Fruit fly (Drosophila melanogaster): ENCODE data around the gene rump.
A peak's percentile ranks its signal among the peaks of the same experiment; 100 is the strongest.

The rump gene

dm6 chr3R:9534125-9534496 lies 24.0 kb upstream of the rump start (continued):
- TF ChIP-seq CG8290 (GFP tag; optimal IDR thresholded peaks at IDR 0.05) (peak; percentile 77), CG8290 (tag; optimal IDR thresholded peaks at IDR 0.05) (peak in 1 of 2 experiments; percentile 66), Tbp (GFP tag; optimal IDR thresholded peaks at IDR 0.05) (no peak), corto (GFP tag; optimal IDR thresholded peaks at IDR 0.05) (no peak), CG6791 (GFP tag; IDR thresholded peaks at IDR 0.05; ENCODE audit: partially characterized antibody) (no peak), twi (tag; optimal IDR thresholded peaks at IDR 0.05) (peak; percentile 83), CG8924 (tag; optimal IDR thresholded peaks at IDR 0.05) (peak; percentile 96), sens (GFP tag) (peak; percentile 99), CG11247 (GFP tag; IDR thresholded peaks at IDR 0.05) (peak; percentile 81), CG15601 (tag; optimal IDR thresholded peaks at IDR 0.05) (peak; percentile 93), mirr (GFP tag; optimal IDR thresholded peaks at IDR 0.05) (no peak), fd102C (GFP tag; optimal IDR thresholded peaks at IDR 0.05) (no peak), caup (GFP tag; optimal IDR thresholded peaks at IDR 0.05; ENCODE audit: severe bottlenecking) (peak; percentile 84), CG6254 (GFP tag; optimal IDR thresholded peaks at IDR 0.05) (peak; percentile 93), ap (GFP tag; IDR thresholded peaks at IDR 0.05) (peak; percentile 90), dmrt11E (tag; optimal IDR thresholded peaks at IDR 0.05) (peak; percentile 82), emc (GFP tag; optimal IDR thresholded peaks at IDR 0.05) (peak; percentile 86), Nf-YA (GFP tag; IDR thresholded peaks at IDR 0.05) (peak; percentile 84), CG33213 (GFP tag; optimal IDR thresholded peaks at IDR 0.05) (peak; percentile 75), Fer2 (tag; optimal IDR thresholded peaks at IDR 0.05) (peak; percentile 75), onecut (GFP tag; IDR thresholded peaks at IDR 0.05) (peak; percentile 75), Dref (GFP tag; IDR thresholded peaks at IDR 0.05) (no peak), CG10654 (GFP tag; optimal IDR thresholded peaks at IDR 0.05) (peak; percentile 91), CG2120 (GFP tag; optimal IDR thresholded peaks at IDR 0.05) (peak; percentile 89), CG10543 (GFP tag; optimal IDR thresholded peaks at IDR 0.05) (no peak), cato (GFP tag; optimal IDR thresholded peaks at IDR 0.05; ENCODE audit: borderline replicate concordance) (peak; percentile 90), shn (GFP tag; optimal IDR thresholded peaks at IDR 0.05) (peak; percentile 83), cas (GFP tag; IDR thresholded peaks at IDR 0.05) (0 out of 2 replicates have a peak, but pooled peaks have one; percentile 35), kay (GFP tag; optimal IDR thresholded peaks at IDR 0.05) (peak; percentile 82), CG15011 (GFP tag; optimal IDR thresholded peaks at IDR 0.05) (peak; percentile 79), CG6689 (GFP tag; IDR thresholded peaks at IDR 0.05) (peak; percentile 91), CG16813 (GFP tag; IDR thresholded peaks at IDR 0.05; ENCODE audit: partially characterized antibody) (no peak), CG10462 (GFP tag; optimal IDR thresholded peaks at IDR 0.05) (peak; percentile 83), CG12744 (GFP tag; optimal IDR thresholded peaks at IDR 0.05) (peak; percentile 89), Max (GFP tag; optimal IDR thresholded peaks at IDR 0.05) (peak; percentile 86), Nf-YB (GFP tag; optimal IDR thresholded peaks at IDR 0.05) (peak; percentile 78), wek (GFP tag; optimal IDR thresholded peaks at IDR 0.05) (peak; percentile 74), Sry-δ (GFP tag; optimal IDR thresholded peaks at IDR 0.05) (peak; percentile 64), gsb-n (tag; optimal IDR thresholded peaks at IDR 0.05) (peak; percentile 97), CG1024 (GFP tag; IDR thresholded peaks at IDR 0.05) (peak; percentile 92), CG15479 (GFP tag; optimal IDR thresholded peaks at IDR 0.05) (no peak), cwo (GFP tag; optimal IDR thresholded peaks at IDR 0.05) (peak; percentile 68), schlank (tag; optimal IDR thresholded peaks at IDR 0.05) (peak; percentile 67), CG4360 (GFP tag; IDR thresholded peaks at IDR 0.05) (no peak), MBD-R2 (GFP tag; IDR thresholded peaks at IDR 0.05) (peak; percentile 62; the same call in 1 of the 2 replicates), Dad (GFP tag; optimal IDR thresholded peaks at IDR 0.05) (peak; percentile 87), CG2712 (tag; optimal IDR thresholded peaks at IDR 0.05) (peak; percentile 96), CG10274 (GFP tag; optimal IDR thresholded peaks at IDR 0.05) (peak; percentile 61), CG11456 (GFP tag; IDR thresholded peaks at IDR 0.05) (peak; percentile 88; the same call in 2 of the 3 replicates), CG14441 (GFP tag; IDR thresholded peaks at IDR 0.05) (peak; percentile 91), Drgx (GFP tag; IDR thresholded peaks at IDR 0.05) (peak; percentile 93)
